Worm (Caenorhabditis elegans) whole organism, mixed stage, embryonic: Measurements from ENCODE around the gene C25E10.4.

ENCODE experiments used
- bed-3 ChIP-seq: fragments of 200-800 bp; sonication (Bioruptor generic); optimal IDR thresholded peaks from 3 replicates; lab custom pipeline; 2018; ENCODE audit warnings: mild to moderate bottlenecking, missing genetic modification characterization, moderate library complexity, missing compliant biosample characterization
- ceh-83 ChIP-seq: fragments of 200-800 bp; sonication (Bioruptor generic); optimal IDR thresholded peaks from 2 replicates; lab custom pipeline; 2018; ENCODE audit warnings: mild to moderate bottlenecking, missing genetic modification characterization, missing compliant biosample characterization
- ces-1 ChIP-seq: fragments of 150-350 bp; optimal IDR thresholded peaks from 2 replicates; lab custom pipeline; 2014; ENCODE audit warnings: missing biosample characterization, missing genetic modification reagents, missing genetic modification characterization
- elt-1 ChIP-seq: sonication (generic microtip); optimal IDR thresholded peaks from 2 replicates; lab custom pipeline; 2017; ENCODE audit warnings: missing genetic modification characterization, mild to moderate bottlenecking, missing compliant biosample characterization, antibody characterized with exemption, moderate library complexity, borderline replicate concordance; ENCODE audit not compliant: insufficient read depth
- elt-3 ChIP-seq: fragments of 150-350 bp; optimal IDR thresholded peaks from 2 replicates; lab custom pipeline; 2014; ENCODE audit warnings: missing biosample characterization, missing genetic modification characterization
- ham-2 ChIP-seq: fragments of 200-800 bp; sonication (Bioruptor generic); optimal IDR thresholded peaks from 2 replicates; lab custom pipeline; 2018; ENCODE audit warnings: mild to moderate bottlenecking, missing genetic modification characterization, missing compliant biosample characterization
- lin-13 ChIP-seq: fragments of 150-350 bp; optimal IDR thresholded peaks from 2 replicates; lab custom pipeline; 2014; ENCODE audit warnings: missing biosample characterization, missing genetic modification characterization
- lsy-2 ChIP-seq: fragments of 150-350 bp; optimal IDR thresholded peaks from 2 replicates; lab custom pipeline; 2014; ENCODE audit warnings: missing biosample characterization, missing genetic modification characterization
- nhr-12 ChIP-seq: fragments of 150-350 bp; optimal IDR thresholded peaks from 2 replicates; lab custom pipeline; 2014; ENCODE audit warnings: missing biosample characterization, missing genetic modification characterization
- nhr-76 ChIP-seq: sonication (generic microtip); optimal IDR thresholded peaks from 2 replicates; lab custom pipeline; 2017; ENCODE audit warnings: missing biosample characterization, missing genetic modification characterization
- snpc-4 ChIP-seq: fragments of 150-350 bp; optimal IDR thresholded peaks from 2 replicates; lab custom pipeline; 2014; ENCODE audit warnings: missing biosample characterization, missing genetic modification characterization
- unc-39 ChIP-seq: fragments of 150-350 bp; optimal IDR thresholded peaks from 2 replicates; lab custom pipeline; 2014; ENCODE audit warnings: missing biosample characterization, missing genetic modification characterization
- unc-62 ChIP-seq: fragments of 150-350 bp; optimal IDR thresholded peaks from 2 replicates; lab custom pipeline; 2014; ENCODE audit warnings: missing biosample characterization, missing genetic modification reagents, missing genetic modification characterization
- ztf-11 ChIP-seq: fragments of 150-350 bp; optimal IDR thresholded peaks from 2 replicates; lab custom pipeline; 2014; ENCODE audit warnings: missing biosample characterization, missing genetic modification characterization

- TF ChIP-seq nhr-12 (no peak), lin-13 (no peak), unc-39 (no peak), ceh-83 (GFP tag; lab: Kevin White, UChicago) (no peak), unc-62 (GFP tag; lab: Kevin White, UChicago) (no peak), lsy-2 (no peak), elt-1 (tag; lab: Kevin White, UChicago) (no peak), ces-1 (GFP tag; lab: Kevin White, UChicago) (no peak), snpc-4 (tag; lab: Kevin White, UChicago) (no peak), elt-3 (no peak), nhr-76 (no peak), ztf-11 (no peak), ham-2 (GFP tag; lab: Kevin White, UChicago) (no peak), bed-3 (GFP tag; lab: Kevin White, UChicago) (no peak)
Observed at ce11 chrV:9053235-9053634, 19.9 kb downstream of the C25E10.4 start.
